Worm (Caenorhabditis elegans) whole organism, early embryonic: ENCODE measurements around the gene C49A9.9.

ENCODE experiments used
- B0310.2 ChIP-seq: sonication (generic microtip); optimal IDR thresholded peaks from 2 replicates; lab custom pipeline; 2016; ENCODE audit warnings: mild to moderate bottlenecking, missing genetic modification characterization, missing compliant biosample characterization
- F13C5.2 ChIP-seq: sonication (generic microtip); optimal IDR thresholded peaks from 2 replicates; lab custom pipeline; 2017; ENCODE audit warnings: mild to moderate bottlenecking, missing genetic modification characterization, inconsistent platforms, missing compliant biosample characterization
- aly-1 ChIP-seq: sonication (generic microtip); optimal IDR thresholded peaks from 2 replicates; lab custom pipeline; 2016; ENCODE audit warnings: missing genetic modification characterization, missing compliant biosample characterization
- ama-1 ChIP-seq: fragments of 150-350 bp; optimal IDR thresholded peaks from 2 replicates; lab custom pipeline; 2014
- ceh-13 ChIP-seq: fragments of 200-800 bp; sonication (Bioruptor generic); optimal IDR thresholded peaks from 2 replicates; lab custom pipeline; 2018; ENCODE audit warnings: mild to moderate bottlenecking, missing genetic modification characterization, missing compliant biosample characterization
- ceh-36 ChIP-seq: sonication (generic microtip); optimal IDR thresholded peaks from 2 replicates; lab custom pipeline; 2016; ENCODE audit warnings: missing genetic modification characterization, inconsistent platforms, missing compliant biosample characterization
- ets-7 ChIP-seq: sonication (generic microtip); optimal IDR thresholded peaks from 2 replicates; lab custom pipeline; 2016; ENCODE audit warnings: missing genotype, missing genetic modification characterization, missing compliant biosample characterization
- flt-1 ChIP-seq: fragments of 200-800 bp; sonication (Bioruptor generic); IDR thresholded peaks from 2 replicates; pipeline ENCODE4 v1.3.6; 2022; ENCODE audit warnings: missing genetic modification characterization, missing compliant biosample characterization
- hmbx-1 ChIP-seq: sonication (generic microtip); optimal IDR thresholded peaks from 2 replicates; lab custom pipeline; 2016; ENCODE audit warnings: mild to moderate bottlenecking, missing genetic modification characterization, missing compliant biosample characterization
- hmg-4 ChIP-seq: fragments of 200-800 bp; sonication (Bioruptor generic); optimal IDR thresholded peaks from 2 replicates; lab custom pipeline; 2018; ENCODE audit warnings: mild to moderate bottlenecking, missing genetic modification characterization, missing compliant biosample characterization
- hnd-1 ChIP-seq: sonication (generic microtip); optimal IDR thresholded peaks from 2 replicates; lab custom pipeline; 2016; ENCODE audit warnings: missing genetic modification characterization, missing compliant biosample characterization
- pes-1 ChIP-seq: fragments of 200-800 bp; sonication (Bioruptor generic); IDR thresholded peaks from 2 replicates; pipeline ENCODE4 v1.3.6; 2022; ENCODE audit warnings: missing genetic modification reagents, missing genetic modification characterization, missing compliant biosample characterization
- scrt-1 ChIP-seq: fragments of 200-800 bp; sonication (Bioruptor generic); IDR thresholded peaks from 2 replicates; pipeline ENCODE4 v1.3.6; 2022; ENCODE audit warnings: missing genetic modification characterization, missing compliant biosample characterization
- sea-1 ChIP-seq: fragments of 200-800 bp; sonication (Bioruptor generic); conservative IDR thresholded peaks from 2 replicates; pipeline ENCODE4 v1.3.6; 2022; ENCODE audit warnings: missing genetic modification characterization, missing compliant biosample characterization
- tbx-11 ChIP-seq: fragments of 200-800 bp; sonication (Bioruptor generic); IDR thresholded peaks from 2 replicates; pipeline ENCODE4 v1.3.6; 2022; ENCODE audit warnings: missing genetic modification characterization, missing compliant biosample characterization
- tbx-37 ChIP-seq: fragments of 200-800 bp; sonication (Bioruptor generic); conservative IDR thresholded peaks from 2 replicates; pipeline ENCODE4 v1.3.6; 2022; ENCODE audit warnings: missing genetic modification reagents, missing genetic modification characterization, missing compliant biosample characterization
- tra-4 ChIP-seq: sonication (generic microtip); optimal IDR thresholded peaks from 2 replicates; lab custom pipeline; 2017; ENCODE audit warnings: missing genetic modification characterization, missing compliant biosample characterization

Gene C49A9.9

ce11 chrIV:6217066-6217465 lies at the start of gene C49A9.9:
Gene C49A9.9 (plus strand): TSS chrIV:6217372.
- no peak for TF ChIP-seq tbx-37 (GFP tag; lab: Robert Waterston, UW)
- no peak for TF ChIP-seq B0310.2 (tag; lab: Kevin White, UChicago)
- no peak for TF ChIP-seq hnd-1
- TF ChIP-seq ama-1 (lab: Kevin White, UChicago): no peak
- no peak for TF ChIP-seq hmbx-1
- TF ChIP-seq scrt-1: no peak
- TF ChIP-seq aly-1 (tag; lab: Kevin White, UChicago): no peak
- TF ChIP-seq tra-4 (tag; lab: Kevin White, UChicago): no peak
- TF ChIP-seq hmg-4 (GFP tag; lab: Kevin White, UChicago): no peak
- TF ChIP-seq F13C5.2: no peak
- no peak for TF ChIP-seq ets-7 (tag; lab: Kevin White, UChicago)
- no peak for TF ChIP-seq flt-1 (GFP tag; lab: Robert Waterston, UW)
- TF ChIP-seq ceh-36 (tag; lab: Kevin White, UChicago): no peak

ce11 chrIV:6172959-6173358 lies 44.2 kb upstream of the C49A9.9 start:
- TF ChIP-seq tra-4 (tag; lab: Kevin White, UChicago): no peak
- no peak for TF ChIP-seq ets-7 (tag; lab: Kevin White, UChicago)
- no peak for TF ChIP-seq ceh-36 (tag; lab: Kevin White, UChicago)
- TF ChIP-seq flt-1 (GFP tag; lab: Robert Waterston, UW): no peak
- TF ChIP-seq ama-1 (lab: Kevin White, UChicago): no peak
- no peak for TF ChIP-seq hnd-1
- no peak for TF ChIP-seq hmg-4 (GFP tag; lab: Kevin White, UChicago)
- TF ChIP-seq F13C5.2: no peak

ce11 chrIV:6177383-6177782 lies 39.8 kb upstream of the C49A9.9 start:
- TF ChIP-seq sea-1 (GFP tag; lab: Robert Waterston, UW): no peak
- TF ChIP-seq tbx-11: no peak
- no peak for TF ChIP-seq ama-1 (lab: Kevin White, UChicago)
- no peak for TF ChIP-seq tbx-37 (GFP tag; lab: Robert Waterston, UW)
- no peak for TF ChIP-seq flt-1 (GFP tag; lab: Robert Waterston, UW)
- TF ChIP-seq B0310.2 (tag; lab: Kevin White, UChicago): no peak
- TF ChIP-seq hmg-4 (GFP tag; lab: Kevin White, UChicago): no peak
- no peak for TF ChIP-seq hnd-1
- no peak for TF ChIP-seq pes-1
- no peak for TF ChIP-seq aly-1 (tag; lab: Kevin White, UChicago)
- TF ChIP-seq F13C5.2: no peak

- TF ChIP-seq flt-1 (GFP tag; lab: Robert Waterston, UW) (no peak), ets-7 (tag; lab: Kevin White, UChicago) (no peak), F13C5.2 (no peak), pes-1 (no peak), ama-1 (lab: Kevin White, UChicago) (no peak), B0310.2 (tag; lab: Kevin White, UChicago) (no peak), sea-1 (GFP tag; lab: Robert Waterston, UW) (no peak), scrt-1 (no peak), hnd-1 (no peak), hmbx-1 (no peak), aly-1 (tag; lab: Kevin White, UChicago) (no peak), tbx-11 (no peak), tbx-37 (GFP tag; lab: Robert Waterston, UW) (no peak), ceh-13 (GFP tag; lab: Kevin White, UChicago) (no peak), ceh-36 (tag; lab: Kevin White, UChicago) (no peak), tra-4 (tag; lab: Kevin White, UChicago) (no peak), hmg-4 (GFP tag; lab: Kevin White, UChicago) (no peak)
These were observed 33.4 kb upstream of the C49A9.9 start, which contains the start of gene unc-77 for ce11 chrIV:6183757-6184156. Gene unc-77 (minus strand): TSS chrIV:6183857.

ce11 chrIV:6185578-6185977 lies 31.6 kb upstream of the C49A9.9 start, which contains the start of gene asp-9:
Gene asp-9 (plus strand): TSS chrIV:6185889.
- TF ChIP-seq ama-1 (lab: Kevin White, UChicago) (no peak), tra-4 (tag; lab: Kevin White, UChicago) (no peak), hmbx-1 (no peak), F13C5.2 (no peak), sea-1 (GFP tag; lab: Robert Waterston, UW) (no peak), tbx-11 (no peak), ceh-13 (GFP tag; lab: Kevin White, UChicago) (no peak), ceh-36 (tag; lab: Kevin White, UChicago) (no peak), flt-1 (GFP tag; lab: Robert Waterston, UW) (no peak), hnd-1 (no peak), B0310.2 (tag; lab: Kevin White, UChicago) (no peak), hmg-4 (GFP tag; lab: Kevin White, UChicago) (no peak), pes-1 (no peak), ets-7 (tag; lab: Kevin White, UChicago) (no peak), aly-1 (tag; lab: Kevin White, UChicago) (no peak), scrt-1 (no peak), tbx-37 (GFP tag; lab: Robert Waterston, UW) (no peak)

ce11 chrIV:6187160-6187559 lies 30.0 kb upstream of the C49A9.9 start:
- TF ChIP-seq pes-1: no peak
- no peak for TF ChIP-seq hmbx-1
- no peak for TF ChIP-seq tbx-37 (GFP tag; lab: Robert Waterston, UW)
- no peak for TF ChIP-seq hnd-1
- TF ChIP-seq tra-4 (tag; lab: Kevin White, UChicago): no peak
- no peak for TF ChIP-seq B0310.2 (tag; lab: Kevin White, UChicago)
- TF ChIP-seq F13C5.2: no peak
- TF ChIP-seq ceh-13 (GFP tag; lab: Kevin White, UChicago): no peak
- TF ChIP-seq tbx-11: no peak
- no peak for TF ChIP-seq sea-1 (GFP tag; lab: Robert Waterston, UW)
- TF ChIP-seq hmg-4 (GFP tag; lab: Kevin White, UChicago): no peak
- no peak for TF ChIP-seq ets-7 (tag; lab: Kevin White, UChicago)
- no peak for TF ChIP-seq ceh-36 (tag; lab: Kevin White, UChicago)
- no peak for TF ChIP-seq ama-1 (lab: Kevin White, UChicago)
- no peak for TF ChIP-seq flt-1 (GFP tag; lab: Robert Waterston, UW)
- no peak for TF ChIP-seq aly-1 (tag; lab: Kevin White, UChicago)
- no peak for TF ChIP-seq scrt-1

ce11 chrIV:6200249-6200648 lies 16.9 kb upstream of the C49A9.9 start:
- TF ChIP-seq tbx-11 (no peak), aly-1 (tag; lab: Kevin White, UChicago) (no peak), hnd-1 (no peak), ceh-36 (tag; lab: Kevin White, UChicago) (no peak), F13C5.2 (no peak), hmbx-1 (no peak), B0310.2 (tag; lab: Kevin White, UChicago) (no peak)
